Worm (Caenorhabditis elegans): ENCODE results near the gene elt-2.
A peak's percentile ranks its signal among the peaks of the same experiment; 100 is the strongest.

- no peak for TF ChIP-seq zag-1 (tag; optimal IDR thresholded peaks at IDR 0.05)
- TF ChIP-seq dpl-1 (GFP tag; optimal IDR thresholded peaks at IDR 0.05), result no peak
- TF ChIP-seq unc-62 (GFP tag; optimal IDR thresholded peaks at IDR 0.05 in 1 of 2), result peak in 1 of 2 experiments; percentile 61
- TF ChIP-seq unc-62 (tag; optimal IDR thresholded peaks at IDR 0.05), result no peak
- no peak for TF ChIP-seq pha-4 (GFP tag; IDR thresholded peaks at IDR 0.05)
- TF ChIP-seq pha-4 (tag; optimal IDR thresholded peaks at IDR 0.05), result no peak
Measured at ce11 chrX:10528993-10529392, 48.0 kb downstream of the elt-2 start, which contains the start of the genes F14F3.5 and slcf-1.

All from whole organism, L4 larva.